Fruit fly (Drosophila melanogaster) whole organism, pupa: ENCODE results near the gene CG18304.

ENCODE experiments used
- CG10348 ChIP-seq: fragments of 200-800 bp; sonication (Bioruptor generic); IDR thresholded peaks from 2 replicates; pipeline ENCODE4 v1.3.6; 2022; ENCODE audit warnings: missing biosample characterization, missing genetic modification characterization
- CG13204 ChIP-seq: fragments of 200-800 bp; sonication (Bioruptor generic); optimal IDR thresholded peaks from 2 replicates; lab custom pipeline; 2018; ENCODE audit warnings: missing biosample characterization, mild to moderate bottlenecking, missing genetic modification characterization, moderate library complexity
- CG8159 ChIP-seq: fragments of 200-800 bp; sonication (Bioruptor generic); optimal IDR thresholded peaks from 3 replicates; lab custom pipeline; 2018; ENCODE audit warnings: missing biosample characterization, mild to moderate bottlenecking, missing genetic modification characterization, moderate library complexity
- fd96Ca ChIP-seq: fragments of 200-800 bp; sonication (Bioruptor generic); IDR thresholded peaks from 3 replicates; pipeline ENCODE4 v1.3.6; 2022; ENCODE audit warnings: missing biosample characterization, missing genetic modification characterization
- gl ChIP-seq: fragments of 200-800 bp; sonication (Bioruptor generic); optimal IDR thresholded peaks from 2 replicates; lab custom pipeline; 2018; ENCODE audit warnings: missing biosample characterization, mild to moderate bottlenecking, missing genetic modification characterization
- rn ChIP-seq: fragments of 200-800 bp; sonication (Bioruptor generic); IDR thresholded peaks from 2 replicates; pipeline ENCODE4 v1.3.6; 2022; ENCODE audit warnings: missing biosample characterization, missing genetic modification characterization

dm6 chr2L:6939698-6940097 lies 2.9 kb downstream of the CG18304 start:
- TF ChIP-seq fd96Ca (GFP tag; lab: Robert Waterston, UW) (no peak), gl (tag; lab: Kevin White, UChicago) (no peak), CG8159 (no peak), CG10348 (GFP tag; lab: Robert Waterston, UW) (no peak), CG13204 (GFP tag; lab: Kevin White, UChicago) (no peak), rn (no peak)
